Worm (Caenorhabditis elegans) whole organism, mixed stage, embryonic: ENCODE results near the gene W08E12.4.

Source experiments
- M03D4.4 ChIP-seq: sonication (generic microtip); optimal IDR thresholded peaks from 2 replicates; lab custom pipeline; 2017; ENCODE audit warnings: mild to moderate bottlenecking, missing genetic modification characterization, missing compliant biosample characterization
- blmp-1 ChIP-seq: fragments of 150-350 bp; optimal IDR thresholded peaks from 2 replicates; lab custom pipeline; 2014; ENCODE audit warnings: missing biosample characterization, missing genetic modification characterization
- ceh-39 ChIP-seq: fragments of 150-350 bp; optimal IDR thresholded peaks from 2 replicates; lab custom pipeline; 2014; ENCODE audit warnings: missing biosample characterization, missing genetic modification characterization
- ceh-43 ChIP-seq: fragments of 200-800 bp; sonication (Bioruptor generic); optimal IDR thresholded peaks from 2 replicates; lab custom pipeline; 2018; ENCODE audit warnings: mild to moderate bottlenecking, missing genetic modification characterization, moderate library complexity, missing compliant biosample characterization
- ces-1 ChIP-seq: fragments of 150-350 bp; optimal IDR thresholded peaks from 2 replicates; lab custom pipeline; 2014; ENCODE audit warnings: missing biosample characterization, missing genetic modification reagents, missing genetic modification characterization
- cnd-1 ChIP-seq: fragments of 200-800 bp; sonication (Bioruptor generic); optimal IDR thresholded peaks from 2 replicates; lab custom pipeline; 2018; ENCODE audit warnings: mild to moderate bottlenecking, missing genetic modification characterization, missing compliant biosample characterization
- drap-1 ChIP-seq: fragments of 200-800 bp; sonication (Bioruptor generic); optimal IDR thresholded peaks from 3 replicates; lab custom pipeline; 2018; ENCODE audit warnings: mild to moderate bottlenecking, missing genetic modification characterization, missing compliant biosample characterization
- elt-1 ChIP-seq: sonication (generic microtip); optimal IDR thresholded peaks from 2 replicates; lab custom pipeline; 2017; ENCODE audit warnings: missing genetic modification characterization, mild to moderate bottlenecking, missing compliant biosample characterization, antibody characterized with exemption, moderate library complexity, borderline replicate concordance; ENCODE audit not compliant: insufficient read depth
- elt-3 ChIP-seq: fragments of 150-350 bp; optimal IDR thresholded peaks from 2 replicates; lab custom pipeline; 2014; ENCODE audit warnings: missing biosample characterization, missing genetic modification characterization
- flh-1 ChIP-seq: fragments of 200-800 bp; sonication (Bioruptor generic); optimal IDR thresholded peaks from 2 replicates; lab custom pipeline; 2018; ENCODE audit warnings: mild to moderate bottlenecking, missing genetic modification characterization, moderate library complexity, missing compliant biosample characterization
- hlh-1 ChIP-seq: fragments of 150-350 bp; optimal IDR thresholded peaks from 2 replicates; lab custom pipeline; 2014; ENCODE audit warnings: missing biosample characterization, missing genetic modification reagents, missing genetic modification characterization
- lin-13 ChIP-seq: fragments of 150-350 bp; optimal IDR thresholded peaks from 2 replicates; lab custom pipeline; 2014; ENCODE audit warnings: missing biosample characterization, missing genetic modification characterization
- lin-32 ChIP-seq: fragments of 200-800 bp; sonication (Bioruptor generic); optimal IDR thresholded peaks from 2 replicates; lab custom pipeline; 2018; ENCODE audit warnings: mild to moderate bottlenecking, missing genetic modification characterization, missing compliant biosample characterization
- lsy-2 ChIP-seq: fragments of 150-350 bp; optimal IDR thresholded peaks from 2 replicates; lab custom pipeline; 2014; ENCODE audit warnings: missing biosample characterization, missing genetic modification characterization
- mab-5 ChIP-seq: fragments of 150-350 bp; optimal IDR thresholded peaks from 2 replicates; lab custom pipeline; 2014; ENCODE audit warnings: missing biosample characterization, missing genetic modification characterization
- mep-1 ChIP-seq: fragments of 150-350 bp; optimal IDR thresholded peaks from 2 replicates; lab custom pipeline; 2017; ENCODE audit warnings: missing biosample characterization, missing genetic modification reagents, missing genetic modification characterization, inconsistent platforms
- mls-2 ChIP-seq: sonication (generic microtip); optimal IDR thresholded peaks from 2 replicates; lab custom pipeline; 2016; ENCODE audit warnings: mild to moderate bottlenecking, missing genetic modification characterization, moderate library complexity, missing compliant biosample characterization
- nhr-12 ChIP-seq: fragments of 150-350 bp; optimal IDR thresholded peaks from 2 replicates; lab custom pipeline; 2014; ENCODE audit warnings: missing biosample characterization, missing genetic modification characterization
- nhr-2 ChIP-seq: fragments of 150-350 bp; optimal IDR thresholded peaks from 2 replicates; lab custom pipeline; 2014; ENCODE audit warnings: missing biosample characterization, missing genetic modification characterization
- nhr-237 ChIP-seq: fragments of 150-350 bp; optimal IDR thresholded peaks from 2 replicates; lab custom pipeline; 2014; ENCODE audit warnings: missing biosample characterization, missing genetic modification characterization
- nhr-28 ChIP-seq: fragments of 150-350 bp; optimal IDR thresholded peaks from 2 replicates; lab custom pipeline; 2014; ENCODE audit warnings: missing biosample characterization, missing genetic modification characterization
- pha-4 ChIP-seq: fragments of 150-350 bp; optimal IDR thresholded peaks from 2 replicates; lab custom pipeline; 2018; ENCODE audit warnings: missing biosample characterization, missing genetic modification reagents, missing genetic modification characterization
- snpc-4 ChIP-seq: fragments of 150-350 bp; optimal IDR thresholded peaks from 2 replicates; lab custom pipeline; 2014; ENCODE audit warnings: missing biosample characterization, missing genetic modification characterization
- sptf-1 ChIP-seq: sonication (generic microtip); optimal IDR thresholded peaks from 2 replicates; lab custom pipeline; 2017; ENCODE audit warnings: mild to moderate bottlenecking, missing genetic modification characterization, moderate library complexity, missing compliant biosample characterization
- tbx-8 ChIP-seq: fragments of 200-800 bp; sonication (Bioruptor generic); optimal IDR thresholded peaks from 2 replicates; lab custom pipeline; 2018; ENCODE audit warnings: mild to moderate bottlenecking, missing genetic modification characterization, moderate library complexity, missing compliant biosample characterization
- unc-120 ChIP-seq: sonication (generic microtip); optimal IDR thresholded peaks from 2 replicates; lab custom pipeline; 2017; ENCODE audit warnings: missing genetic modification characterization, missing compliant biosample characterization; ENCODE audit not compliant: poor library complexity, severe bottlenecking
- unc-39 ChIP-seq: fragments of 150-350 bp; optimal IDR thresholded peaks from 2 replicates; lab custom pipeline; 2014; ENCODE audit warnings: missing biosample characterization, missing genetic modification characterization
- unc-62 ChIP-seq: fragments of 150-350 bp; optimal IDR thresholded peaks from 2 replicates; lab custom pipeline; 2014; ENCODE audit warnings: missing biosample characterization, missing genetic modification reagents, missing genetic modification characterization
- zip-8 ChIP-seq: fragments of 150-350 bp; optimal IDR thresholded peaks from 2 replicates; lab custom pipeline; 2014; ENCODE audit warnings: missing biosample characterization, missing genetic modification characterization
- ztf-11 ChIP-seq: fragments of 150-350 bp; optimal IDR thresholded peaks from 2 replicates; lab custom pipeline; 2014; ENCODE audit warnings: missing biosample characterization, missing genetic modification characterization

W08E12.4 gene

DNA sequence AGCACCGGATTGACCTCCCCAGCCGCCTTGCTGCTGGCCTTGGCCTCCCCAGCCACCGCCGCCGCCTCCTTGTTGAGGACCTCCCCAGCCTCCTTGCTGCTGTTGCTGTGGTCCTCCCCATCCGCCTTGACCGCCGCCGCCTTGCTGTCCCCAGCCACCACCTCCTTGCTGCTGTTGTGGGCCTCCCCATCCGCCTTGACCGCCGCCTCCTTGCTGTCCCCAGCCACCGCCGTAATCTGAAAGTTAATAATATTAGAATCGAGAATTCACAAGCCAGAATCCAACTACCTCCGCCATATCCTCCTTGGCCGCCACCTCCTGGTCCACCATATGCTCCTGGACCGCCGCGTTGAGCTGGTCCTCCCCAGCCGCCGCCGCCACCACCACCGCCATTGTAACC, 35.1 kb downstream of the W08E12.4 start (continued):
- TF ChIP-seq mep-1 (tag; lab: Kevin White, UChicago) (no peak), nhr-28 (tag; lab: Kevin White, UChicago) (no peak), elt-1 (no peak), ceh-43 (peak; percentile 10), hlh-1 (tag; lab: Kevin White, UChicago) (no peak), mls-2 (peak; percentile 51), drap-1 (GFP tag; lab: Kevin White, UChicago) (peak; percentile 36), unc-62 (GFP tag; lab: Kevin White, UChicago) (no peak), elt-3 (tag; lab: Kevin White, UChicago) (no peak)
- TF ChIP-seq, all 35 proteins: peak for 7

DNA sequence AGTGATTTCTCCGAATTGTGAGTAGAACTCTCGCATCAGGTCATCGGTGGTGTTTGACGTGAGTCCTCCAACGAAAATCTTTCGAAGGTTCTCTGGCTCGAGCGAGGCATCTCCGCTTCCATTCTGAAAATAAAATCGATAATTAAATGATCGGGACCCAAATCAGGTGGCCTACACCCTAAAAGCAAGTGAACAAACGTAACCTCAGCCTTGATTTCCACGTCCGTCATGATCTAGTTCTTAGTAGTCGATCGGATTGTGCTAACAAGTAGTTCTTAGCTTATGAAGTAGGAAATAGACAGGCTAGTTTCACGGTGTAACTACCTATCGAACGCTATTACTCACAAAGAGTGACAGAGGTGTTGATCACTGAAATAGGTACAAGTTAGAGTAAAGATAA, 36.0 kb downstream of the W08E12.4 start:
- TF ChIP-seq nhr-2 (tag; lab: Kevin White, UChicago) (no peak), snpc-4 (tag; lab: Kevin White, UChicago) (no peak), flh-1 (GFP tag; lab: Kevin White, UChicago) (no peak), elt-3 (tag; lab: Kevin White, UChicago) (no peak), ztf-11 (tag; lab: Kevin White, UChicago) (no peak), sptf-1 (tag; lab: Kevin White, UChicago) (no peak), ces-1 (GFP tag; lab: Kevin White, UChicago) (no peak), nhr-28 (tag; lab: Kevin White, UChicago) (no peak), lin-32 (no peak), blmp-1 (no peak)

DNA sequence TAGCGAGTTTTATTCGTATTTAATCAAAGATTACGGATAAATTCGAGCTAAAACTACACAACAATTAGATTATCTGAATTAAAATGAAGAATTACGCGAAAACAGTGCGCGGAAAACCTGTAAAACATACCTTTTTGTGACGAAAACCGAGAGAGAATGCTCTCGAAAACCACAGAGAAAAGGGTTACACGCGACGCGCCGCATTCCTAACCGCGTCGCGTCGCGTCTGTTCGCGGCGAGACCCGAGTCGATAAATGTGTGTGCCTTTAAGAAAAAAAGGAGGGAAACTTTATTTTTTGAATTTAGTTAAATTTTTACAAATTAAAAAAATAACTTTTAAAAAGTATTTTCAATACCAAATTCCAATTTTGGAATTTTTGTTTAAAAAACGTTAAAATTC, 36.5 kb downstream of the W08E12.4 start, which contains the start of gene hrpa-1:
hrpa-1 (minus strand) TSS at position 192 of the 400 bp plus-strand sequence.
- TF ChIP-seq mep-1 (tag; lab: Kevin White, UChicago) (peak; percentile 97), drap-1 (GFP tag; lab: Kevin White, UChicago) (no peak), snpc-4 (tag; lab: Kevin White, UChicago) (no peak), elt-1 (no peak), ces-1 (GFP tag; lab: Kevin White, UChicago) (peak; percentile 86), ztf-11 (tag; lab: Kevin White, UChicago) (peak; percentile 5), hlh-1 (tag; lab: Kevin White, UChicago) (peak; percentile 63), lin-32 (no peak), mab-5 (tag; lab: Kevin White, UChicago) (peak; percentile 4), lin-13 (tag; lab: Kevin White, UChicago) (peak; percentile 86), unc-62 (GFP tag; lab: Kevin White, UChicago) (no peak), pha-4 (tag; lab: Kevin White, UChicago) (peak; percentile 70), nhr-12 (no peak), flh-1 (GFP tag; lab: Kevin White, UChicago) (no peak), lsy-2 (peak; percentile 88), nhr-237 (tag; lab: Kevin White, UChicago) (peak; percentile 83), nhr-28 (tag; lab: Kevin White, UChicago) (no peak), sptf-1 (tag; lab: Kevin White, UChicago) (peak; percentile 50), elt-3 (tag; lab: Kevin White, UChicago) (peak; percentile 27), ceh-43 (no peak), unc-39 (no peak), ceh-39 (tag; lab: Kevin White, UChicago) (peak; percentile 89)

DNA sequence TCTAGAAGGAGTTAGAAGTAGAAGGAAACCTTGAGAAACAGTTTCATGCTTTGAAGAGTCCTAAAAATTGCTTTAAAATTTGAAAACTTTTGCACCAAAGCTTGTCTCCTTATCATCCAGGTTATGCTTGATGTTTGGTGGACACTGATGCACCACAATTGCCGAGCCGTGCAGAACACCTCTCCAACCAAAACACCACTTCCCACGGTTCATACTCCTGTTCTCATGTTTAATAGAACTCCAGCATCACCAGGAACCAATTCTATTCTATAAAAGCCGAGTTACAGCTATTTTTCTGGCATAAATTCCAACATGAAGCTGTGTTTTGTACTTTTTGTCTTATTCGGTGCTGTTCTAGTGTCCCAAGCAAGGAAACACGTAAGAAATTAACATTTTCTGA, 39.0 kb downstream of the W08E12.4 start, which contains the start of gene F42A6.2:
F42A6.2 (plus strand) TSS at position 301 of the 400 bp plus-strand sequence.
- no peak for TF ChIP-seq mls-2
- TF ChIP-seq flh-1 (GFP tag; lab: Kevin White, UChicago): no peak
- TF ChIP-seq ces-1 (GFP tag; lab: Kevin White, UChicago): no peak
- no peak for TF ChIP-seq hlh-1 (tag; lab: Kevin White, UChicago)
- TF ChIP-seq unc-120 (tag; lab: Kevin White, UChicago): no peak
- TF ChIP-seq zip-8 (tag; lab: Kevin White, UChicago): no peak
- no peak for TF ChIP-seq pha-4 (tag; lab: Kevin White, UChicago)
- no peak for TF ChIP-seq lsy-2
- TF ChIP-seq drap-1 (GFP tag; lab: Kevin White, UChicago): no peak
- no peak for TF ChIP-seq nhr-12

DNA sequence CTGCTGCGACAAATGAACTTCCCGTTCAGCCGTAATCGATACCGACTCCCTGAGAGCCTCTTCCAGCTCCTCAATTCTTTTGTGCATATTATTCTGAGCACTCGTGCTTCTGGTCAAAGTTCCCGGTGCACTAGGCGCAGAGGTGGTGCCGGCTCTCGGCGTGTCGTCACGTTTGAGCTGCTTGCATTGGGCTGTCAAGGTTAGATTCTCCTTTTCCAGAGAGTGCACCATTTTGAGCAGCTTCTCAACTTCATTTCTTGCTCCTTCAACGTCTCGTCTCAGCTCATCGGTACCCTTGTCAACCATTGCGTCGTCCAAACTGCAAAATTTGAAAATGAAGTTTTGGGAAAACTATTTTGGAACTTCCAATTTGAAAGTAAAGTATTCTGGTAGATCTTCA, 43.3 kb downstream of the W08E12.4 start:
- TF ChIP-seq mep-1 (tag; lab: Kevin White, UChicago): no peak
- TF ChIP-seq ceh-43: no peak
- no peak for TF ChIP-seq tbx-8 (GFP tag; lab: Kevin White, UChicago)
- TF ChIP-seq cnd-1 (tag; lab: Kevin White, UChicago): no peak
- no peak for TF ChIP-seq snpc-4 (tag; lab: Kevin White, UChicago)
- TF ChIP-seq zip-8 (tag; lab: Kevin White, UChicago): no peak
- TF ChIP-seq flh-1 (GFP tag; lab: Kevin White, UChicago): no peak
- no peak for TF ChIP-seq M03D4.4 (tag; lab: Kevin White, UChicago)
- TF ChIP-seq hlh-1 (tag; lab: Kevin White, UChicago): no peak
- TF ChIP-seq nhr-2 (tag; lab: Kevin White, UChicago): no peak
